Fruit fly (Drosophila melanogaster) whole organism, embryonic: ENCODE measurements around the gene Fam92.

Experiments
- CG33213 ChIP-seq: fragments of 200-800 bp; sonication (Bioruptor generic); optimal IDR thresholded peaks from 3 replicates; lab custom pipeline; 2016; ENCODE audit warnings: missing biosample characterization, missing genetic modification characterization
- CG8944 ChIP-seq: fragments of 200-800 bp; sonication (Bioruptor generic); optimal IDR thresholded peaks from 3 replicates; lab custom pipeline; 2016; ENCODE audit warnings: missing biosample characterization, missing genetic modification characterization
- Neu2 ChIP-seq: fragments of 200-800 bp; sonication (Bioruptor generic); optimal IDR thresholded peaks from 3 replicates; lab custom pipeline; 2016; ENCODE audit warnings: missing biosample characterization, missing genetic modification characterization, borderline replicate concordance

dm6 chr2L:12435976-12436771 is 11.5 kb downstream of the Fam92 start:
- TF ChIP-seq Neu2 (GFP tag; lab: Kevin White, UChicago) (no peak), CG33213 (GFP tag; lab: Kevin White, UChicago) (no peak), CG8944 (GFP tag; lab: Kevin White, UChicago) (no peak)
